Worm (Caenorhabditis elegans) whole organism, L3 larva: Measurements from ENCODE around the gene C07G1.7.

Source experiments
- R02D3.7 ChIP-seq: fragments of 150-350 bp; optimal IDR thresholded peaks from 2 replicates; lab custom pipeline; 2014; ENCODE audit warnings: missing biosample characterization, missing genetic modification characterization
- ZK546.5 ChIP-seq: sonication (generic microtip); optimal IDR thresholded peaks from 2 replicates; lab custom pipeline; 2017; ENCODE audit warnings: missing biosample characterization, missing genetic modification characterization
- aly-2 ChIP-seq: fragments of 150-350 bp; optimal IDR thresholded peaks from 2 replicates; lab custom pipeline; 2014; ENCODE audit warnings: missing biosample characterization, missing genetic modification characterization
- ceh-28 ChIP-seq: fragments of 150-350 bp; optimal IDR thresholded peaks from 2 replicates; lab custom pipeline; 2014; ENCODE audit warnings: missing biosample characterization, missing genetic modification reagents, missing genetic modification characterization
- daf-12 ChIP-seq: fragments of 150-350 bp; optimal IDR thresholded peaks from 2 replicates; lab custom pipeline; 2014; ENCODE audit warnings: missing biosample characterization, missing genetic modification reagents, missing genetic modification characterization
- egl-5 ChIP-seq: fragments of 150-350 bp; optimal IDR thresholded peaks from 2 replicates; lab custom pipeline; 2017; ENCODE audit warnings: missing biosample characterization, missing genetic modification reagents, missing genetic modification characterization, inconsistent platforms
- elt-1 ChIP-seq: fragments of 150-350 bp; optimal IDR thresholded peaks from 2 replicates; lab custom pipeline; 2014; ENCODE audit warnings: missing biosample characterization, missing genetic modification characterization
- elt-3 ChIP-seq, 3 experiments: fragments of 150-350 bp in 1 of 3; sonication (generic microtip) in 2 of 3; optimal IDR thresholded peaks; 2 replicates in 2 of 3; 4 replicates in 1 of 3; lab custom pipeline; 2014 to 2017; ENCODE audit warnings: missing biosample characterization in 3 of 3, missing genetic modification characterization in 3 of 3
- fkh-10 ChIP-seq: sonication (generic microtip); optimal IDR thresholded peaks from 2 replicates; lab custom pipeline; 2017; ENCODE audit warnings: missing biosample characterization, missing genetic modification reagents, missing genetic modification characterization
- hmg-11 ChIP-seq: sonication (generic microtip); optimal IDR thresholded peaks from 2 replicates; lab custom pipeline; 2016; ENCODE audit warnings: missing genetic modification characterization, missing compliant biosample characterization
- lin-15B ChIP-seq: fragments of 150-350 bp; optimal IDR thresholded peaks from 2 replicates; lab custom pipeline; 2014; ENCODE audit warnings: missing biosample characterization, missing genetic modification characterization
- lin-39 ChIP-seq: fragments of 150-350 bp; optimal IDR thresholded peaks from 2 replicates; lab custom pipeline; 2018; ENCODE audit warnings: missing biosample characterization, missing genetic modification reagents, missing genetic modification characterization
- lsy-12 ChIP-seq: sonication (generic microtip); optimal IDR thresholded peaks from 2 replicates; lab custom pipeline; 2016; ENCODE audit warnings: mild to moderate bottlenecking, missing genetic modification characterization, missing compliant biosample characterization
- mdl-1 ChIP-seq: fragments of 150-350 bp; optimal IDR thresholded peaks from 2 replicates; lab custom pipeline; 2014; ENCODE audit warnings: missing biosample characterization, missing genetic modification characterization
- nfya-1 ChIP-seq: sonication (generic microtip); optimal IDR thresholded peaks from 2 replicates; lab custom pipeline; 2017; ENCODE audit warnings: missing genetic modification characterization, mild to moderate bottlenecking, missing compliant biosample characterization, antibody characterized with exemption, moderate library complexity; ENCODE audit not compliant: insufficient read depth
- nhr-11 ChIP-seq: fragments of 150-350 bp; optimal IDR thresholded peaks from 2 replicates; lab custom pipeline; 2014; ENCODE audit warnings: missing biosample characterization, missing genetic modification characterization
- nhr-12 ChIP-seq: fragments of 150-350 bp; optimal IDR thresholded peaks from 2 replicates; lab custom pipeline; 2014; ENCODE audit warnings: missing biosample characterization, missing genetic modification characterization
- nhr-23 ChIP-seq: fragments of 150-350 bp; optimal IDR thresholded peaks from 2 replicates; lab custom pipeline; 2014; ENCODE audit warnings: missing biosample characterization, missing genetic modification reagents, missing genetic modification characterization
- nhr-237 ChIP-seq: fragments of 150-350 bp; optimal IDR thresholded peaks from 2 replicates; lab custom pipeline; 2014; ENCODE audit warnings: missing biosample characterization, missing genetic modification characterization
- nhr-28 ChIP-seq: fragments of 150-350 bp; optimal IDR thresholded peaks from 2 replicates; lab custom pipeline; 2014; ENCODE audit warnings: missing biosample characterization, missing genetic modification characterization
- nhr-76 ChIP-seq: fragments of 150-350 bp; sonication (generic microtip); optimal IDR thresholded peaks from 5 replicates; lab custom pipeline; 2014; ENCODE audit warnings: missing biosample characterization, missing genetic modification characterization
- pha-4 ChIP-seq: fragments of 150-350 bp; optimal IDR thresholded peaks from 2 replicates; lab custom pipeline; 2014; ENCODE audit warnings: missing biosample characterization, missing genetic modification reagents, missing genetic modification characterization
- pqm-1 ChIP-seq: fragments of 150-350 bp; optimal IDR thresholded peaks from 2 replicates; lab custom pipeline; 2017; ENCODE audit warnings: missing biosample characterization, missing genetic modification characterization, inconsistent platforms
- snpc-4 ChIP-seq: fragments of 150-350 bp; optimal IDR thresholded peaks from 2 replicates; lab custom pipeline; 2014; ENCODE audit warnings: missing biosample characterization, missing genetic modification characterization
- tbx-2 ChIP-seq: sonication (generic microtip); optimal IDR thresholded peaks from 2 replicates; lab custom pipeline; 2016; ENCODE audit warnings: mild to moderate bottlenecking, missing genetic modification characterization, missing compliant biosample characterization
- zag-1 ChIP-seq: fragments of 150-350 bp; optimal IDR thresholded peaks from 2 replicates; lab custom pipeline; 2014; ENCODE audit warnings: missing biosample characterization, missing genetic modification characterization

C07G1.7 gene

ce11 chrIV:8192878-8193277 is 18.8 kb downstream of the C07G1.7 start:
- TF ChIP-seq pqm-1 (tag; lab: Kevin White, UChicago), result no peak
- TF ChIP-seq snpc-4 (tag; lab: Kevin White, UChicago), result no peak
- TF ChIP-seq pha-4 (tag; lab: Kevin White, UChicago), result no peak
- TF ChIP-seq lin-39, result no peak
- TF ChIP-seq aly-2 (tag; lab: Kevin White, UChicago), result no peak
- TF ChIP-seq R02D3.7, result no peak
- no peak for TF ChIP-seq daf-12 (tag; lab: Kevin White, UChicago)
- TF ChIP-seq hmg-11 (tag; lab: Kevin White, UChicago), result no peak
- no peak for TF ChIP-seq egl-5 (tag; lab: Kevin White, UChicago)

- TF ChIP-seq nhr-12, result no peak
- TF ChIP-seq lin-39, result no peak
- TF ChIP-seq elt-1, result no peak
- no peak for TF ChIP-seq ZK546.5
- TF ChIP-seq nhr-237 (tag; lab: Kevin White, UChicago), result no peak
- no peak for TF ChIP-seq nhr-28 (tag; lab: Kevin White, UChicago)
Measured at ce11 chrIV:8189667-8190066, 22.0 kb downstream of the C07G1.7 start.

ce11 chrIV:8188421-8189112 is 23.1 kb downstream of the C07G1.7 start:
- no peak for TF ChIP-seq lin-15B (tag; lab: Kevin White, UChicago)
- no peak for TF ChIP-seq nhr-23 (tag; lab: Kevin White, UChicago)
- TF ChIP-seq nhr-11 (tag; lab: Kevin White, UChicago), result no peak
- no peak for TF ChIP-seq zag-1 (tag; lab: Kevin White, UChicago)
- TF ChIP-seq ceh-28, result no peak

ce11 chrIV:8183313-8183712 is 28.3 kb downstream of the C07G1.7 start:
- no peak for TF ChIP-seq nhr-237 (tag; lab: Kevin White, UChicago)
- peak; percentile 20 for TF ChIP-seq tbx-2 (tag; lab: Kevin White, UChicago)
- TF ChIP-seq fkh-10 (GFP tag; lab: Kevin White, UChicago), result peak; percentile 68
- peak; percentile 48 for TF ChIP-seq lin-39
- no peak for TF ChIP-seq elt-3 (tag; optimal IDR thresholded peaks at IDR 0.05; lab: Kevin White, UChicago)
- no peak for TF ChIP-seq nhr-12
- no peak for TF ChIP-seq egl-5 (tag; lab: Kevin White, UChicago)
- TF ChIP-seq hmg-11 (tag; lab: Kevin White, UChicago), result peak; percentile 90
- no peak for TF ChIP-seq elt-1
- no peak for TF ChIP-seq R02D3.7
- TF ChIP-seq ZK546.5, result no peak
- TF ChIP-seq snpc-4 (tag; lab: Kevin White, UChicago), result peak; percentile 17
- peak; percentile 85 for TF ChIP-seq nfya-1
- no peak for TF ChIP-seq mdl-1 (tag; lab: Kevin White, UChicago)
- peak; percentile 28 for TF ChIP-seq nhr-11 (tag; lab: Kevin White, UChicago)

ce11 chrIV:8182566-8182965 is 29.1 kb downstream of the C07G1.7 start:
- TF ChIP-seq elt-1 (no peak), lin-39 (peak; percentile 26), lsy-12 (peak; percentile 15)
- TF ChIP-seq, all 47 proteins: peak for 2

ce11 chrIV:8181404-8181803 is 30.2 kb downstream of the C07G1.7 start:
- peak; percentile 27 for TF ChIP-seq nfya-1
- no peak for TF ChIP-seq nhr-76 (tag; lab: Kevin White, UChicago)
- TF ChIP-seq fkh-10 (GFP tag; lab: Kevin White, UChicago), result peak; percentile 80

ce11 chrIV:8175686-8176532 is 35.7 kb downstream of the C07G1.7 start, which contains the start of gene pct-1:
Gene pct-1 (plus strand): TSS chrIV:8176482.
- no peak for TF ChIP-seq R02D3.7
- peak; percentile 82 for TF ChIP-seq elt-1
